Worm (Caenorhabditis elegans): ENCODE results near the gene tag-340.

Gene tag-340

ce11 chrIII:4863127-4863526 lies 37.2 kb upstream of the tag-340 start, which contains the start of gene coq-8:
TSS of gene coq-8 (plus strand) at chrIII:4863427.
- no peak for TF ChIP-seq ceh-16 (tag; optimal IDR thresholded peaks at IDR 0.05)
- no peak for TF ChIP-seq nhr-25 (tag; optimal IDR thresholded peaks at IDR 0.05)
- TF ChIP-seq blmp-1 (tag; optimal IDR thresholded peaks at IDR 0.05; ENCODE audit: insufficient read depth) = no peak
- no peak for TF ChIP-seq nhr-10 (tag; optimal IDR thresholded peaks at IDR 0.05)
- TF ChIP-seq F13H6.1 (tag; optimal IDR thresholded peaks at IDR 0.05) = no peak
- no peak for TF ChIP-seq lin-11 (tag; optimal IDR thresholded peaks at IDR 0.05)
- no peak for TF ChIP-seq dmd-4 (tag; optimal IDR thresholded peaks at IDR 0.05)
- TF ChIP-seq mab-5 (tag; optimal IDR thresholded peaks at IDR 0.05) = no peak
- TF ChIP-seq ceh-82 (tag; optimal IDR thresholded peaks at IDR 0.05) = no peak
- TF ChIP-seq Y55F3AM.14 (GFP tag; optimal IDR thresholded peaks at IDR 0.05) = no peak
- no peak for TF ChIP-seq snpc-4 (tag; optimal IDR thresholded peaks at IDR 0.05)
- no peak for TF ChIP-seq lin-13 (GFP tag; optimal IDR thresholded peaks at IDR 0.05)
- no peak for TF ChIP-seq ama-1 (optimal IDR thresholded peaks at IDR 0.05)

DNA sequence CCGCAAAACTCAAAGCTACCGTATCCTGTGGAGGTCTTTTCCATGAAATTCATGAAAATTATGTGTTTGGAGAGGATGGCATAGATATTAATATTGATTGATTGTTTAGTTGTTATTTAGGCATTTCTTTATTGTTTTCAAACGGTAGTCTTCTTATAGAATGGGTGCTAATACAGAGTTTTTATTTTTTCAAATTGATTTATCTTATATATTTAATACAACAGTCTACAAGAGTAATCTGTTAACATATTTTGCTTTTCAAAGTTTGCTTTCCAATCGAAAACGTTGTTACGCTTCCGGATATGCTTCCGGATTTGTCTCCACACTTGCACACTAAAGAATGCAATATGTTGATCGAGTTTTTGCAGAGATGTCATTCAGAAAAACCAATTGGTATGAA lies 33.5 kb upstream of the tag-340 start, which contains the start of gene C35D10.17:
Gene C35D10.17 (plus strand): TSS at position 301 of the 400 bp plus-strand sequence.
- no peak for TF ChIP-seq egl-27 (tag; optimal IDR thresholded peaks at IDR 0.05)
- no peak for TF ChIP-seq unc-55 (GFP tag; optimal IDR thresholded peaks at IDR 0.05)
- no peak for TF ChIP-seq Y55F3AM.14 (GFP tag; optimal IDR thresholded peaks at IDR 0.05)
- no peak for TF ChIP-seq nhr-12 (tag; optimal IDR thresholded peaks at IDR 0.05)
- TF ChIP-seq lsy-2 (tag; optimal IDR thresholded peaks at IDR 0.05) = no peak
- no peak for TF ChIP-seq zag-1 (tag; optimal IDR thresholded peaks at IDR 0.05)
- TF ChIP-seq alr-1 (tag; optimal IDR thresholded peaks at IDR 0.05) = no peak
- TF ChIP-seq ztf-4 (tag; optimal IDR thresholded peaks at IDR 0.05) = no peak
- no peak for TF ChIP-seq ceh-82 (tag; optimal IDR thresholded peaks at IDR 0.05)
- TF ChIP-seq ztf-1 (GFP tag; conservative IDR thresholded peaks at IDR 0.05) = no peak
- no peak for TF ChIP-seq sma-3 (GFP tag; optimal IDR thresholded peaks at IDR 0.05)

DNA sequence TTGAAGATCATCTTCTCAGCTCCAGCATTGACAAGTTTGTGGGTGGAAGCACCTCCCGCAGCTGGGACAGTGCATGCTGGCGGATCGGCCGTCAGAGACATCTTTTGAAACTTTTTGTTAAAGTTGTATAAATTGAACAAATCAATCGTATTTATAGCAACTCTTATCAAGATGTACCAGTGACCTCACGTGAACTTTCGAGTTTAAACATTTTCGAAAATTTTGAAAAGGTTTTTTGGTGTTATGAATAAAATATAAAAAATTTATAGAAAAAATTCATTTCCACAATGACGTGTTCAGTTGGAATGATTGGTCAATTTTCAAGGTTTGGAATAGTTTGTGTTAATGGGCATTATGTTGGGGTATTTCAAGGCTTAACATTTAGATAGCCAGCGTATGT lies 31.7 kb upstream of the tag-340 start, which contains the start of the genes msd-4 and C35D10.3:
Gene msd-4 (minus strand): TSS at position 101 of the 400 bp plus-strand sequence.
Gene C35D10.3 (plus strand): TSS at position 279 of the 400 bp plus-strand sequence.
- no peak for TF ChIP-seq ama-1 (optimal IDR thresholded peaks at IDR 0.05)
- no peak for TF ChIP-seq alr-1 (tag; optimal IDR thresholded peaks at IDR 0.05)
- no peak for TF ChIP-seq unc-39 (tag; optimal IDR thresholded peaks at IDR 0.05)
- TF ChIP-seq lsy-2 (tag; optimal IDR thresholded peaks at IDR 0.05) = no peak
- TF ChIP-seq ztf-4 (tag; optimal IDR thresholded peaks at IDR 0.05) = no peak
- no peak for TF ChIP-seq R02D3.7 (tag; optimal IDR thresholded peaks at IDR 0.05)

DNA sequence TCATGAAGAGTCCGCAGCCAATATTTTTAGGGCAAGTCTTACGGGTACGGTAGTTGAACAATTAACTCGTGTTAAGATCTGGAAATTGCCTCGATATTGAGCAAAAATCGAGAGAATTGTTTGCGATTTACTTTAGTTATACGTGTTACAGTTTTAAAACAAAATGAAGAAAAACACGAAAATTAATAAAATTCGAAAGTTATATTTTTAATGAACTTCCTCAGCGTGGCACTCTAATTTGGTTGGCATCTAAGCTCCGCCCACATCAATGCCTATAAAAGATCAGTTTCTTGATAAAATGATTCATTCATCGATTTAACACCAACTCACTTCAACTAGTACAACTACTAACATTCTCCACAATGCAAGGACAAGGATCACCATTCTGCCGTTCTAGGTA lies 29.8 kb upstream of the tag-340 start, which contains the start of gene gipc-1:
Gene gipc-1 (plus strand): TSS at position 301 of the 400 bp plus-strand sequence.
- TF ChIP-seq R02D3.7 (tag; optimal IDR thresholded peaks at IDR 0.05) (no peak), sma-9 (GFP tag; optimal IDR thresholded peaks at IDR 0.05) (no peak), sma-9 (tag; optimal IDR thresholded peaks at IDR 0.05) (no peak), snpc-4 (tag; optimal IDR thresholded peaks at IDR 0.05) (no peak), mdl-1 (tag; optimal IDR thresholded peaks at IDR 0.05) (no peak), nhr-6 (tag; optimal IDR thresholded peaks at IDR 0.05) (no peak), ceh-82 (tag; optimal IDR thresholded peaks at IDR 0.05) (no peak), ztf-4 (tag; optimal IDR thresholded peaks at IDR 0.05) (no peak), unc-55 (GFP tag; optimal IDR thresholded peaks at IDR 0.05) (no peak), mbf-1 (tag; optimal IDR thresholded peaks at IDR 0.05) (no peak)

ce11 chrIII:4873395-4873794 lies 26.9 kb upstream of the tag-340 start:
- no peak for TF ChIP-seq skn-1 (tag; optimal IDR thresholded peaks at IDR 0.05)
- TF ChIP-seq crh-2 (tag; optimal IDR thresholded peaks at IDR 0.05) = no peak
- TF ChIP-seq nhr-10 (tag; optimal IDR thresholded peaks at IDR 0.05) = no peak
- TF ChIP-seq alr-1 (tag; optimal IDR thresholded peaks at IDR 0.05) = no peak
- no peak for TF ChIP-seq gmeb-1 (tag; optimal IDR thresholded peaks at IDR 0.05)
- TF ChIP-seq zag-1 (tag; optimal IDR thresholded peaks at IDR 0.05) = no peak
- TF ChIP-seq sma-9 (GFP tag; optimal IDR thresholded peaks at IDR 0.05) = no peak
- TF ChIP-seq sma-9 (tag; optimal IDR thresholded peaks at IDR 0.05) = no peak
- TF ChIP-seq sem-4 (tag; optimal IDR thresholded peaks at IDR 0.05) = no peak
- TF ChIP-seq C34F6.9 (tag; optimal IDR thresholded peaks at IDR 0.05) = no peak
- TF ChIP-seq lsy-2 (tag; optimal IDR thresholded peaks at IDR 0.05) = no peak
- no peak for TF ChIP-seq dmd-4 (tag; optimal IDR thresholded peaks at IDR 0.05)
- no peak for TF ChIP-seq Y55F3AM.14 (GFP tag; optimal IDR thresholded peaks at IDR 0.05)
- TF ChIP-seq mdl-1 (tag; optimal IDR thresholded peaks at IDR 0.05) = no peak
- no peak for TF ChIP-seq blmp-1 (tag; optimal IDR thresholded peaks at IDR 0.05; ENCODE audit: insufficient read depth)
- TF ChIP-seq ztf-1 (GFP tag; conservative IDR thresholded peaks at IDR 0.05) = no peak
- no peak for TF ChIP-seq unc-62 (GFP tag; optimal IDR thresholded peaks at IDR 0.05)

Measured in whole organism, L2 larva.